Fruit fly (Drosophila melanogaster) whole organism, pupa: ENCODE measurements around the gene CG15347.

Experiments used
- CG10348 ChIP-seq: fragments of 200-800 bp; sonication (Bioruptor generic); IDR thresholded peaks from 2 replicates; pipeline ENCODE4 v1.3.6; 2022; ENCODE audit warnings: missing biosample characterization, missing genetic modification characterization
- CG12605 ChIP-seq: fragments of 200-800 bp; sonication (Bioruptor generic); IDR thresholded peaks from 2 replicates; pipeline ENCODE4 v1.3.6; 2022; ENCODE audit warnings: missing biosample characterization, missing genetic modification characterization
- CG13204 ChIP-seq: fragments of 200-800 bp; sonication (Bioruptor generic); optimal IDR thresholded peaks from 2 replicates; lab custom pipeline; 2018; ENCODE audit warnings: missing biosample characterization, mild to moderate bottlenecking, missing genetic modification characterization, moderate library complexity
- CG14655 ChIP-seq: fragments of 200-800 bp; sonication (Bioruptor generic); optimal IDR thresholded peaks from 3 replicates; lab custom pipeline; 2017; ENCODE audit warnings: mild to moderate bottlenecking, missing biosample characterization, missing genetic modification reagents, missing genetic modification characterization
- CG15710 ChIP-seq: fragments of 200-800 bp; sonication (Bioruptor generic); optimal IDR thresholded peaks from 2 replicates; lab custom pipeline; 2018; ENCODE audit warnings: missing biosample characterization, mild to moderate bottlenecking, missing genetic modification characterization, moderate library complexity
- CG17806 ChIP-seq: fragments of 200-800 bp; sonication (Bioruptor generic); optimal IDR thresholded peaks from 2 replicates; lab custom pipeline; 2018; ENCODE audit warnings: missing biosample characterization, mild to moderate bottlenecking, missing genetic modification characterization, moderate library complexity
- CG32121 ChIP-seq: fragments of 200-800 bp; sonication (Bioruptor generic); IDR thresholded peaks from 2 replicates; pipeline ENCODE4 v1.3.6; 2022; ENCODE audit warnings: missing biosample characterization, missing genetic modification characterization
- CG34367 ChIP-seq: fragments of 200-800 bp; sonication (Bioruptor generic); optimal IDR thresholded peaks from 2 replicates; lab custom pipeline; 2018; ENCODE audit warnings: missing biosample characterization, mild to moderate bottlenecking, missing genetic modification characterization
- CG4496 ChIP-seq: fragments of 200-800 bp; sonication (Bioruptor generic); IDR thresholded peaks from 3 replicates; pipeline ENCODE4 v1.3.6; 2022; ENCODE audit warnings: missing biosample characterization, missing genetic modification characterization
- CG8159 ChIP-seq: fragments of 200-800 bp; sonication (Bioruptor generic); optimal IDR thresholded peaks from 3 replicates; lab custom pipeline; 2018; ENCODE audit warnings: missing biosample characterization, mild to moderate bottlenecking, missing genetic modification characterization, moderate library complexity
- CG8301 ChIP-seq: fragments of 200-800 bp; sonication (Bioruptor generic); optimal IDR thresholded peaks from 2 replicates; lab custom pipeline; 2018; ENCODE audit warnings: missing biosample characterization, mild to moderate bottlenecking, missing genetic modification characterization
- CG9948 ChIP-seq: fragments of 200-800 bp; sonication (Bioruptor generic); optimal IDR thresholded peaks from 2 replicates; lab custom pipeline; 2018; ENCODE audit warnings: missing biosample characterization, mild to moderate bottlenecking, missing genetic modification characterization, moderate library complexity
- D1 ChIP-seq: fragments of 200-800 bp; sonication (Bioruptor generic); optimal IDR thresholded peaks from 2 replicates; lab custom pipeline; 2018; ENCODE audit warnings: missing biosample characterization, mild to moderate bottlenecking, missing genetic modification characterization, moderate library complexity
- EcR ChIP-seq: fragments of 200-800 bp; sonication (Bioruptor generic); optimal IDR thresholded peaks from 3 replicates; lab custom pipeline; 2019; ENCODE audit warnings: missing biosample characterization, missing genetic modification characterization, mild to moderate bottlenecking, moderate library complexity, missing genetic modification reagents
- Ets98B ChIP-seq: fragments of 200-800 bp; sonication (Bioruptor generic); IDR thresholded peaks from 2 replicates; pipeline ENCODE4 v1.3.6; 2022; ENCODE audit warnings: missing biosample characterization, missing genetic modification characterization
- Pif1A ChIP-seq: fragments of 200-800 bp; sonication (Bioruptor generic); optimal IDR thresholded peaks from 3 replicates; lab custom pipeline; 2016; ENCODE audit warnings: missing biosample characterization, missing genetic modification characterization
- Pif1B ChIP-seq: fragments of 200-800 bp; sonication (Bioruptor generic); optimal IDR thresholded peaks from 3 replicates; lab custom pipeline; 2016; ENCODE audit warnings: missing biosample characterization, missing genetic modification characterization
- Snoo ChIP-seq: fragments of 200-800 bp; sonication (Bioruptor generic); optimal IDR thresholded peaks from 3 replicates; lab custom pipeline; 2017; ENCODE audit warnings: missing biosample characterization, mild to moderate bottlenecking, missing genetic modification characterization, inconsistent platforms
- fd96Ca ChIP-seq: fragments of 200-800 bp; sonication (Bioruptor generic); IDR thresholded peaks from 3 replicates; pipeline ENCODE4 v1.3.6; 2022; ENCODE audit warnings: missing biosample characterization, missing genetic modification characterization
- gl ChIP-seq: fragments of 200-800 bp; sonication (Bioruptor generic); optimal IDR thresholded peaks from 2 replicates; lab custom pipeline; 2018; ENCODE audit warnings: missing biosample characterization, mild to moderate bottlenecking, missing genetic modification characterization
- rn ChIP-seq: fragments of 200-800 bp; sonication (Bioruptor generic); IDR thresholded peaks from 2 replicates; pipeline ENCODE4 v1.3.6; 2022; ENCODE audit warnings: missing biosample characterization, missing genetic modification characterization

The CG15347 gene

DNA sequence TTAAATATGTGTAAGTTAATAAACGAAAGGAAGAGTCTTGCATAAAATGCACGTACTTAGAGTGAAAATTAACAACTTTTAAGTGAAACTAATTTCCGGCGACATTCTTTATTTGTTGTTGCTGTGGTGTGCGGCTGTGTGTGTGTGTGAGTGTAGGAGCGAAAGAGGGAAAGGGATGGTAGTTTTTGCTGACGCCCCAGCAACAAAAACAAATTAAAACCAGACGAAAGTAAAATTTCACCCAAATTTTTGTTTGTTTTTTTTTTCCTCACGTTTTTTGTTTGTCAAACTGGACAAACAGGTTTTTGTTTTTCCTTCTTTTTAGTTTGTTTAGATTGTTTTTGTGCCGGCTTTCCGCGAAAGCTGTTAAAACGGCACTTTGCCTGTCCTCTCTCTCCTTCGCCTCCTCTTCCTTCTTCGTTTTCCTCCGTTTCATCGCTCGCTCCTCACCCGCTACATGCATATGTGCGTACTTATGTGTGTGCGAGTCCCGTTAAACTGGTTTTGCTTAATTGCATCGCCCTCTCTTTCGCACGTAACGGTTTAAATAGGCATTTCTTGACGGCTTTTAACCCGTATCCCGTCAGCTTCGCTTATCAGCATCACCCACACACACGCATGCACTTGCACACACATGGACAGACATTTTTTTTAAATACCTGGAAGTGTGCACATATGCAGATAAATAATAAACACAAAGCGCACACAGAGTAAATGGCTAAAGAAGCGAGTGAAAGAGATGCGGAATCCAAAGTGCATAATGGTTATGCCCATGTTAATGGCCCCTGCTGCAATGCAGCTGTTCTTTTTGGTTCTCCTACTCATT, 23.2 kb downstream of the CG15347 start, which contains the start of gene Miga:
TSS of gene Miga (minus strand) at position 536 of the 826 bp plus-strand sequence.
- no peak for TF ChIP-seq gl (tag; lab: Kevin White, UChicago)
- TF ChIP-seq CG13204, result no peak
- no peak for TF ChIP-seq CG14655 (GFP tag; lab: Kevin White, UChicago)
- no peak for TF ChIP-seq CG12605 (GFP tag; lab: Robert Waterston, UW)
- no peak for TF ChIP-seq CG15710 (tag; lab: Kevin White, UChicago)
- 0 out of 3 replicates have a peak, but pooled peaks have one; percentile 40 for TF ChIP-seq CG4496 (GFP tag; lab: Robert Waterston, UW)
- TF ChIP-seq rn (GFP tag; lab: Robert Waterston, UW), result no peak
- peak; percentile 36 for TF ChIP-seq Pif1B (GFP tag; lab: Kevin White, UChicago)
- TF ChIP-seq CG10348 (GFP tag; lab: Robert Waterston, UW), result no peak
- no peak for TF ChIP-seq Pif1A
- TF ChIP-seq fd96Ca (GFP tag; lab: Robert Waterston, UW), result no peak
- peak; percentile 11; the same call in 1 of the 2 replicates for TF ChIP-seq Ets98B (GFP tag; lab: Robert Waterston, UW)
- TF ChIP-seq CG34367, result no peak
- TF ChIP-seq CG17806 (tag; lab: Kevin White, UChicago), result no peak
- no peak for TF ChIP-seq CG8159 (tag; lab: Kevin White, UChicago)
- TF ChIP-seq D1, result no peak
- peak; percentile 92 for TF ChIP-seq EcR
- TF ChIP-seq Snoo (tag; lab: Kevin White, UChicago), result no peak
- TF ChIP-seq CG8301 (tag; lab: Kevin White, UChicago), result peak; percentile 2
- TF ChIP-seq CG32121 (GFP tag; lab: Robert Waterston, UW), result peak; percentile 32; the same call in 1 of the 2 replicates
- TF ChIP-seq CG9948 (tag; lab: Kevin White, UChicago), result no peak
- TF ChIP-seq, all 21 proteins: peak for 6

DNA sequence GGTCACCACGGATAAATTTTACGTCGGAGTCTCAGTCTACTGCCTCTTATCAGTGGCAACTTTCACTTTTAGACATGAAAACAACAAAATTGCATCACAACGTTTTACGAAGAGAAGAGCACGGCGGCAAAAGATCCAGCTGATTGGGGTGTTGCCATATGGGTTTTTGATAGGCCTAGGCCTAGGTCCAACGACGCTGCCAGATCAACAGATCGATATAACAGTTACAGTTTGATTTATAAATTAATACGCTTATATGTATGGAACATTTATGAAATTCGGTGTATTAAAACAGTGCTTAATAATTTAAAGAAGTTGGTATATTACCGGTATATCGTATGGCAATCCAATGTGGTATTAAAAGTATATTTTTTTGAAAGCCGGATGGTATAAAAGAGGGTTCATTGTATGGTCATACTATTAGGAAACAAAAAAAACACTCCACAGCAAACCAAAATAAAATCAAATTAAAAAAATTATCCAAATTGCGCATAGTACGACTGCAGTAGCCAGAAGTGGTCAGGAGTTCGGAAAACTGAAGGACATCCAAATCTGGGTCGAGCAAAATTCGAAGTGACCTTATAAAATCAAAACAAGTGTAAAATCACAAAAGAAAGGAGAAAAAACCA, 23.9 kb downstream of the CG15347 start, which contains the start of gene CG1440:
TSS of gene CG1440 (plus strand) at position 402 of the 629 bp plus-strand sequence.
- TF ChIP-seq CG32121 (GFP tag; lab: Robert Waterston, UW) (peak; percentile 30; the same call in 1 of the 2 replicates), CG17806 (tag; lab: Kevin White, UChicago) (peak; percentile 32), CG12605 (GFP tag; lab: Robert Waterston, UW) (peak; percentile 11; the same call in 1 of the 2 replicates), CG8159 (tag; lab: Kevin White, UChicago) (no peak), CG10348 (GFP tag; lab: Robert Waterston, UW) (no peak), Ets98B (GFP tag; lab: Robert Waterston, UW) (peak; percentile 18; the same call in 1 of the 2 replicates), Snoo (tag; lab: Kevin White, UChicago) (peak; percentile 6), fd96Ca (GFP tag; lab: Robert Waterston, UW) (0 out of 3 replicates have a peak, but pooled peaks have one; percentile 23), CG34367 (peak; percentile 49), EcR (no peak), CG4496 (GFP tag; lab: Robert Waterston, UW) (peak; percentile 10; the same call in 1 of the 3 replicates), CG15710 (tag; lab: Kevin White, UChicago) (peak; percentile 34)

dm6 chrX:8433709-8434108, 27.0 kb downstream of the CG15347 start, which contains the start of gene CG32712:
TSS of gene CG32712 (minus strand) at chrX:8433809.
- TF ChIP-seq CG9948 (tag; lab: Kevin White, UChicago) (no peak), fd96Ca (GFP tag; lab: Robert Waterston, UW) (no peak), Ets98B (GFP tag; lab: Robert Waterston, UW) (no peak), CG17806 (tag; lab: Kevin White, UChicago) (no peak), D1 (no peak), CG8301 (tag; lab: Kevin White, UChicago) (no peak), CG32121 (GFP tag; lab: Robert Waterston, UW) (no peak), CG12605 (GFP tag; lab: Robert Waterston, UW) (no peak), CG34367 (no peak), EcR (no peak), CG4496 (GFP tag; lab: Robert Waterston, UW) (no peak)

dm6 chrX:8422643-8423042, 38.1 kb downstream of the CG15347 start:
- TF ChIP-seq D1 (no peak), Ets98B (GFP tag; lab: Robert Waterston, UW) (no peak), EcR (no peak), CG8301 (tag; lab: Kevin White, UChicago) (no peak), CG8159 (tag; lab: Kevin White, UChicago) (no peak), Snoo (tag; lab: Kevin White, UChicago) (no peak), CG32121 (GFP tag; lab: Robert Waterston, UW) (no peak), CG13204 (no peak), gl (tag; lab: Kevin White, UChicago) (no peak), CG9948 (tag; lab: Kevin White, UChicago) (no peak), Pif1A (no peak), CG10348 (GFP tag; lab: Robert Waterston, UW) (no peak), CG34367 (no peak), CG17806 (tag; lab: Kevin White, UChicago) (no peak)

- no peak for TF ChIP-seq fd96Ca (GFP tag; lab: Robert Waterston, UW)
- TF ChIP-seq Snoo (tag; lab: Kevin White, UChicago), result no peak
- no peak for TF ChIP-seq CG10348 (GFP tag; lab: Robert Waterston, UW)
- no peak for TF ChIP-seq rn (GFP tag; lab: Robert Waterston, UW)
- no peak for TF ChIP-seq gl (tag; lab: Kevin White, UChicago)
- TF ChIP-seq CG14655 (GFP tag; lab: Kevin White, UChicago), result no peak
- TF ChIP-seq D1, result no peak
- TF ChIP-seq CG34367, result no peak
- TF ChIP-seq CG8301 (tag; lab: Kevin White, UChicago), result no peak
These were observed 39.3 kb downstream of the CG15347 start for dm6 chrX:8421449-8421795.
